Fruit fly (Drosophila melanogaster): Measurements from ENCODE around the gene Cul3.

The Cul3 gene

DNA sequence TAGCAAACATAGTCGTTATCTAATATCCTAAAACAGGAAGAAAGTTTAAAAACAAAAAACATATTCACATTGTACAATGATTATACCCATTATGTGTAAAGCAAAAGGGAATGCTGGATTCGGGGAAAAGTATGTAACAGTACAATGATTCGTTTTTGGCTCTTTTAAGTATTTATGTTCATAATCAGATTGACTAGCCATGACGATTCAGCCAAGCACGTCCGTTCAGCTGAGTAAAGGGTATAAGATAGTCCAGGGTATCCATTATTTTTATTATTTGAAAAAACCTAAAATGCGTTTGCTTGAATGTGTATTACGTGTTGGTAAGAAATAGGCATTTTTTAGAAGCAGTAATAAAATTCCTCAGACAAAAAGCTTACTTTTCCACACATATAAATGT, 22.1 kb downstream of the Cul3 start:
- TF ChIP-seq N (GFP tag; optimal IDR thresholded peaks at IDR 0.05) (no peak), Hr83 (GFP tag; optimal IDR thresholded peaks at IDR 0.05; ENCODE audit: poor library complexity, severe bottlenecking) (no peak), h (GFP tag; optimal IDR thresholded peaks at IDR 0.05) (no peak), CrebA (GFP tag; optimal IDR thresholded peaks at IDR 0.05; ENCODE audit: borderline replicate concordance) (no peak), foxo (GFP tag; optimal IDR thresholded peaks at IDR 0.05) (no peak), ey (GFP tag; optimal IDR thresholded peaks at IDR 0.05) (no peak), Myc (optimal IDR thresholded peaks at IDR 0.05) (no peak)

DNA sequence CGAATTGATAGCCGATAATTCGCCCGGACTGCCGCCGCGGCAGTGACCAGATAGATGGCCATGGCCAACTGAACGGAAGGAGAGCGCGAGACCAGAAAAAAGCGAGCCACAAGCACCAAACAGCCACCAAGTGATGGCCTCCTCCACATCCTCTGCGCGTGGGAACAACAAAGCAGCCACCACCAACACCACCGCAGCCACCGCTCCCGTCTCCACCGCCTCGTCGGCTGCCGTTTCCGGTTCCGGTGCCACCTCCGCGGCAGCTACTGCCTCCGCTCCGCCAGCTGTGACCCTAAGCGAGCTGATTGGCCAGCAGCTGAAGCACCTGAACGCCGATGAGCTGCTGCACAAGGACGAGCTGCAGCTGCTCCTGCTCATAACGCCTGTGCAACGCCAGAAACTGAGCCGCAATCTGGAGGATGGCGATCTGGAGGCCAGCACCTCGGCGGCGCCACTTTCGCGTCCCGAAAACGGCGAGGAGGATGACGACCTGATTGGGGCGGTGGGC, 22.8 kb downstream of the Cul3 start:
- no peak for TF ChIP-seq HLH106 (tag; optimal IDR thresholded peaks at IDR 0.05)
- no peak for TF ChIP-seq CG9705 (GFP tag; optimal IDR thresholded peaks at IDR 0.05)
- no peak for TF ChIP-seq fru (GFP tag; optimal IDR thresholded peaks at IDR 0.05)
- TF ChIP-seq rgr (GFP tag; optimal IDR thresholded peaks at IDR 0.05): no peak
- TF ChIP-seq ey (GFP tag; optimal IDR thresholded peaks at IDR 0.05): no peak
- no peak for TF ChIP-seq OdsH (GFP tag; optimal IDR thresholded peaks at IDR 0.05)
- TF ChIP-seq psq (GFP tag; optimal IDR thresholded peaks at IDR 0.05): no peak
- TF ChIP-seq br (GFP tag; optimal IDR thresholded peaks at IDR 0.05): no peak
- no peak for TF ChIP-seq dmrt93B (GFP tag; optimal IDR thresholded peaks at IDR 0.05)
- no peak for TF ChIP-seq Hr83 (GFP tag; optimal IDR thresholded peaks at IDR 0.05; ENCODE audit: poor library complexity, severe bottlenecking)
- no peak for TF ChIP-seq dsf (GFP tag; optimal IDR thresholded peaks at IDR 0.05; ENCODE audit: borderline replicate concordance)
- TF ChIP-seq N (GFP tag; optimal IDR thresholded peaks at IDR 0.05): no peak
- TF ChIP-seq brk (GFP tag; optimal IDR thresholded peaks at IDR 0.05): no peak

DNA sequence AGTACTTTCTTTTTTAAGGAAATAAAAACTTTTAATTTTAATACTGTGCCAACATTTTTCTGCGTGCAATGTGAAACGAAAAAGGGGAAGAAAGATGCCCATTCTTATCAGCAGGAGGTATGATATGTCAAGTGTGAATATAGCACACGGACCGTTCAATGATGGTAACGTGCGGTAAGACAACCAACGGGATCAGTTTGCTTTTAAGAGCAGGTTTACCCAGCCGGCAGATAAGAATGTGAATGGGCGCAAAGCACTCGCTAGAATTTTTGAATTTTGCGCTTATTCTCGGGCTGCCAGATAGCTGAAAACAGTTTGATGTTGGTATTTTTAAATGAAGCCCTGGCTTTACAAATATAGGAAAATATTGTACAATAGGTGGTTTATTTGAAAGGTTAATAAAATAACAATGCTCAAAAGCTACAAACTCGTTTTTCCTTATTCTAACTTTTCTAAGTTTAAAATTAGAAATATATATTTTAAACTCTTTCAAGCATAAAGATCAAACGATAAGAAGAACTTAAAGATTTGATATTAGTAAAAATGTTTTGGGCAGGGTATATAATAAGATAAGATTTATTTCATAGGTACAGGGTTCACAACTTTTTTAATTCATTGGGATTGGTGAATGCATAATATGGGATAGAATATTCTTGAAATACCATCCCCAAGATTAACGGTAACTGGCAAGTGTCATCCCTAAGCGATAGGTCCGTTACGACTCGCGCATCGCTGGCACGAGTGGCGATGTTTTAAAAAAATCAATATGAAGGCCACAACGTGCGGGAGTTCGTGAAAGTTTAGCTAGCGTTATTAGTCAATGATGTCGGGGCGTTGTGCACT, 23.4 kb downstream of the Cul3 start, which contains the start of gene dao:
dao (plus strand) TSS at position 717 of the 843 bp plus-strand sequence.
- TF ChIP-seq pan (optimal IDR thresholded peaks at IDR 0.05) (no peak), HLH106 (tag; optimal IDR thresholded peaks at IDR 0.05) (peak; percentile 6), fru (GFP tag; optimal IDR thresholded peaks at IDR 0.05) (no peak), tai (GFP tag; optimal IDR thresholded peaks at IDR 0.05) (no peak), dmrt93B (GFP tag; optimal IDR thresholded peaks at IDR 0.05) (no peak), h (GFP tag; optimal IDR thresholded peaks at IDR 0.05) (peak; percentile 1), Hr83 (GFP tag; optimal IDR thresholded peaks at IDR 0.05; ENCODE audit: poor library complexity, severe bottlenecking) (no peak), foxo (GFP tag; optimal IDR thresholded peaks at IDR 0.05) (peak in 1 of 2 experiments; percentile 16), sage (GFP tag; optimal IDR thresholded peaks at IDR 0.05) (no peak), sv (GFP tag; optimal IDR thresholded peaks at IDR 0.05) (peak; percentile 31), Dfd (GFP tag; optimal IDR thresholded peaks at IDR 0.05) (no peak), usp (GFP tag; optimal IDR thresholded peaks at IDR 0.05) (no peak)

- TF ChIP-seq OdsH (GFP tag; optimal IDR thresholded peaks at IDR 0.05): no peak
- TF ChIP-seq psq (GFP tag; optimal IDR thresholded peaks at IDR 0.05): no peak
- TF ChIP-seq br (GFP tag; optimal IDR thresholded peaks at IDR 0.05): no peak
- no peak for TF ChIP-seq brk (GFP tag; optimal IDR thresholded peaks at IDR 0.05)
- TF ChIP-seq Hnf4 (GFP tag; optimal IDR thresholded peaks at IDR 0.05): no peak
- TF ChIP-seq ey (GFP tag; optimal IDR thresholded peaks at IDR 0.05): no peak
- TF ChIP-seq Vsx2 (GFP tag; optimal IDR thresholded peaks at IDR 0.05; ENCODE audit: partially characterized antibody): no peak
- no peak for TF ChIP-seq Rel (GFP tag; optimal IDR thresholded peaks at IDR 0.05)
- no peak for TF ChIP-seq Rel (tag; optimal IDR thresholded peaks at IDR 0.05)
- TF ChIP-seq rgr (GFP tag; optimal IDR thresholded peaks at IDR 0.05): no peak
- TF ChIP-seq sage (GFP tag; optimal IDR thresholded peaks at IDR 0.05): no peak
- TF ChIP-seq CrebA (GFP tag; optimal IDR thresholded peaks at IDR 0.05; ENCODE audit: borderline replicate concordance): no peak
- no peak for TF ChIP-seq CG32264 (GFP tag; optimal IDR thresholded peaks at IDR 0.05)
Observed at dm6 chr2L:15247614-15248013, 24.2 kb downstream of the Cul3 start, which contains the start of gene ZnT35C. Gene ZnT35C, minus strand, starts transcription at chr2L:15247714.

DNA sequence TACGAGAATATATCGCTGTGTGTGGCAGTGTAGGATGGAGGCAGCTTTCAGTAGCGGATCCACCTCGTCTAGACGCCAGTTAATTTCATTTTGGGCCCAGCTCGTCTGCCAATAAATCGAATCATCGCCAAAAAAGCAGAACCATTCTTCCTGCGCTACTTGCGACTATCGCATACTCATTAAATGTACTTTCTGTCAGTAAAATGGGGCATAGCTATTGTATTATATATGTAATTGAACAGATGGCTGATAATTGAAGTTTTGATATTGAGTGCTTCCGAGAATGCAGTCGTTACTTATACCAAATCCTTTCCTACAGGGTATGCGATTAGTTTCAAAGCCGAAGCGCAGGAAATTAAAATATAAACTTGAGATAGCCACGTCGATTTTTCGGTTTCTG, 27.1 kb downstream of the Cul3 start:
- no peak for TF ChIP-seq HLH106 (tag; optimal IDR thresholded peaks at IDR 0.05)
- no peak for TF ChIP-seq Sp1 (GFP tag; optimal IDR thresholded peaks at IDR 0.05)
- no peak for TF ChIP-seq woc (GFP tag; optimal IDR thresholded peaks at IDR 0.05)
- TF ChIP-seq usp (GFP tag; optimal IDR thresholded peaks at IDR 0.05): no peak

All from whole organism, wandering third instar larva.